Worm (Caenorhabditis elegans): ENCODE measurements around the gene R07H5.11.
A peak's percentile ranks its signal among the peaks of the same experiment; 100 is the strongest.
"Not testable (repeated sequence)": the region's sequence is repeated elsewhere in the genome, so short reads cannot be mapped to it uniquely, and the experiment has no call there.

The R07H5.11 gene

DNA sequence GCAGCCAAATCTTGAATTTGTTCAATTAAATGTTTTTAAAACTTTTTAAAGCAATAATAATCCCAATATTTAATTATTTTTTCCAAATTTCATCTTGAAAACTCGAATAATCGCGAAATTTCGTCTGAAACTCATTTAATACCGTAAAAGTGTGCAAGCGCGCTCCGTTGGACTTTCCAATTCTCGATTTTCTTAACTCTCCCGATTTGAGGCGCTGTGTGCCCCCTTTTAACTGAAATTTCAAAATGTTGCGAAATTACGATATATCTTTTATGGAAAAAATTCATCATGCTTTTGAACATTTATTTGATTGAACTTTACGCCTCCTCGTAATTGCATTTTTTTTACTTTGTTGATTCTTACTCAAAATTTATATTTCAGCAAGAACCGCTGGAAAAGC, at the start of gene R07H5.11:
Gene R07H5.11 (plus strand): TSS at position 380 of the 400 bp plus-strand sequence.
- TF ChIP-seq alr-1 (tag; optimal IDR thresholded peaks at IDR 0.05; ENCODE audit: borderline replicate concordance); nhr-28 (tag; optimal IDR thresholded peaks at IDR 0.05); nhr-85 (tag): not testable (repeated sequence)

DNA sequence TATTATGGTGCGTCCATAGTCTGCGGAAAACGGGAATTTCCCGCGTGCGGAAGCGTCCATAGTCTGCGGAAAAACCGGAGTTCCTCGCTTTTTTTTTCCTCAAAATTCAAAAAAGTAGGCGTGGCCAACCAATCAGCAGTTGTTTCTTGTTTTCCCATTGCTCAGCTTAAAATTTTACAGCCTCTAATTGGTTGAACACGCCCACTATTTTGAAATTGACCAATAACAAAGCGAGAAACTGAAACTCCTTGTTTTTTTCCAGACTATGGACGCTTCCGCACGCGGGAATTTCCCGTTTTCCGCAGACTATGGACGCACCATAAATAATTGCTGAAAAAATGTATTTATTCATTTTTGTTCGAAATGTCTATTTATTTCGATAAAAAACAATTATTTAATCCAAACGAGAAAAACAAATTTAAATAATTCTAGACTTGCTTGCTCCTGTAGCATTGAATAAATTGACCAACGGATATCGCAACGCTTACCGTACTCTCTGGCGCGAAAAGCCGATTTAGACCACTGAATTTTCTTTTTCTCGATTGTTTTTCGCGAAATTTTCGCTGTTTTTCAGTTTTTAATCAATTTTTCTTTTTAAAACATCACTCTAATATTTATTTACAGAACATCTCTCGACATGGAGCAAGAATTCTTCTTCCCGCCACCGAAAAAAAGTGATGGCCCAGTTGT, 48.0 kb upstream of the R07H5.11 start, which contains the start of gene C08F8.3:
Gene C08F8.3 (plus strand): TSS at position 620 of the 690 bp plus-strand sequence.
- not testable (repeated sequence) for TF ChIP-seq nhr-90 (tag; optimal IDR thresholded peaks at IDR 0.05; ENCODE audit: poor library complexity); unc-30 (tag; optimal IDR thresholded peaks at IDR 0.05); unc-86 (tag; optimal IDR thresholded peaks at IDR 0.05)

DNA sequence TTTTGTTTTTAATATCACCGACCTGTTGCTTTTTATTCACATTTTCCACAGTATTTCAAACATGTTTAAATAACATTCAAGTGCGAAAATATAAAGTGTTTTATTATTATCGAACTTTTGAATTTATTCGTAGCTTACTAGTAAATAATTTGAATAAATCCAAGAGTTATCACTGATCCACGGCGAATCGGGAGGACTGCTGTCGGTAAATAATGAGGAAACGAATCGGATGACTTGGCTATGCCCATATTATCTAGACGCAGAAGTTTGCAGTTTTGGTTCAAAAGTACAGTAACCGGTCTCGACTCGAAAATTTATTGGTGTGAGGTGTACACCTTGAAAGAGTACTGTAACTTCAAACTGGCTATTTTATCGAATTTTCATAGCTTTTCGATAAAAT, 46.0 kb upstream of the R07H5.11 start:
- TF ChIP-seq unc-30 (tag; optimal IDR thresholded peaks at IDR 0.05) (no peak), jun-1 (tag; optimal IDR thresholded peaks at IDR 0.05) (no peak), egl-27 (tag; optimal IDR thresholded peaks at IDR 0.05) (no peak)

DNA sequence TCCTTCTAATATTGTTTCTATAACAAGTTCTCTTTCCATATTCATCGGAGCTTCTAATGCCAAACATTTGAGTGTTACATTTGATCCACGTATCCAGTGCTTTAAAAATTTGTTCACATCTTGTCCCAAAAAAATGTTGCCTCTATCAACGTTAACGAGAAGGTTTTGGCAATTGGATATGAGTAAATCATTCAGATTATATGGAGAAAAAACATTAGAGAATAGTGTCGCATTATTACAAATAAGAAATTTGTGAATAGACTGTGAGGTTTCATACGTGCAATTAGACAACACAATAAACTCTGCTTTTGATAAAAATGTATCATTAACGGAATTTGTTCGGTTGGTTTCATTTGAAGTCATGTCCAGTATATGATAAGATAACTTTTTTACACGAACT, 42.7 kb upstream of the R07H5.11 start, which contains the start of gene mboa-4:
Gene mboa-4 (minus strand): TSS at position 101 of the 400 bp plus-strand sequence.
- no peak for TF ChIP-seq snpc-4 (tag; optimal IDR thresholded peaks at IDR 0.05)
- no peak for TF ChIP-seq ztf-11 (tag; optimal IDR thresholded peaks at IDR 0.05)
- TF ChIP-seq ceh-88 (GFP tag; IDR thresholded peaks at IDR 0.05): no peak
- no peak for TF ChIP-seq ama-1 (optimal IDR thresholded peaks at IDR 0.05)
- no peak for TF ChIP-seq ceh-90 (tag; optimal IDR thresholded peaks at IDR 0.05)
- no peak for TF ChIP-seq tbx-2 (tag; optimal IDR thresholded peaks at IDR 0.05)
- no peak for TF ChIP-seq hpl-2 (GFP tag; optimal IDR thresholded peaks at IDR 0.05)
- no peak for TF ChIP-seq lin-35 (GFP tag; optimal IDR thresholded peaks at IDR 0.05)
- TF ChIP-seq isw-1 (GFP tag; IDR thresholded peaks at IDR 0.05): no peak
- no peak for TF ChIP-seq tlp-1 (tag; optimal IDR thresholded peaks at IDR 0.05)
- TF ChIP-seq swsn-7 (tag; optimal IDR thresholded peaks at IDR 0.05): no peak
- TF ChIP-seq ces-1 (GFP tag; optimal IDR thresholded peaks at IDR 0.05): no peak
- TF ChIP-seq nhr-47 (tag; optimal IDR thresholded peaks at IDR 0.05): no peak
- no peak for TF ChIP-seq hlh-4 (tag; optimal IDR thresholded peaks at IDR 0.05)
- TF ChIP-seq rnt-1 (tag; optimal IDR thresholded peaks at IDR 0.05): no peak
- no peak for TF ChIP-seq ztf-4 (tag; optimal IDR thresholded peaks at IDR 0.05)
- no peak for TF ChIP-seq skn-1 (tag; optimal IDR thresholded peaks at IDR 0.05)

- TF ChIP-seq efl-1 (optimal IDR thresholded peaks at IDR 0.05): no peak
- TF ChIP-seq efl-1 (GFP tag; optimal IDR thresholded peaks at IDR 0.05 in 1 of 2): peak in 1 of 2 experiments; percentile 67
- no peak for TF ChIP-seq unc-30 (tag; optimal IDR thresholded peaks at IDR 0.05)
These were observed 41.9 kb upstream of the R07H5.11 start, which contains the start of gene C08F8.15 for ce11 chrIV:11160707-11161106. Gene C08F8.15, minus strand, starts transcription at chrIV:11160807.

ce11 chrIV:11162451-11162850, 40.1 kb upstream of the R07H5.11 start, which contains the start of gene fbxb-9:
Gene fbxb-9, minus strand, starts transcription at chrIV:11162551.
- no peak for TF ChIP-seq nhr-90 (tag; optimal IDR thresholded peaks at IDR 0.05; ENCODE audit: poor library complexity)
- TF ChIP-seq fos-1 (tag; optimal IDR thresholded peaks at IDR 0.05): no peak
- no peak for TF ChIP-seq tlp-1 (tag; optimal IDR thresholded peaks at IDR 0.05)
- no peak for TF ChIP-seq pag-3 (tag; optimal IDR thresholded peaks at IDR 0.05; ENCODE audit: borderline replicate concordance, insufficient read depth)
- TF ChIP-seq nhr-85 (tag): no peak
- TF ChIP-seq grh-1 (GFP tag; IDR thresholded peaks at IDR 0.05): no peak
- TF ChIP-seq nhr-11 (tag; optimal IDR thresholded peaks at IDR 0.05): no peak
- no peak for TF ChIP-seq sptf-1 (tag; optimal IDR thresholded peaks at IDR 0.05)
- no peak for TF ChIP-seq lin-35 (GFP tag; optimal IDR thresholded peaks at IDR 0.05)
- no peak for TF ChIP-seq jun-1 (tag; optimal IDR thresholded peaks at IDR 0.05)
- TF ChIP-seq aly-2 (tag; optimal IDR thresholded peaks at IDR 0.05): no peak
- no peak for TF ChIP-seq lir-3 (tag; optimal IDR thresholded peaks at IDR 0.05; ENCODE audit: poor library complexity)
- no peak for TF ChIP-seq Y116A8C.19 (tag; optimal IDR thresholded peaks at IDR 0.05; ENCODE audit: borderline replicate concordance)
- TF ChIP-seq hlh-4 (tag; optimal IDR thresholded peaks at IDR 0.05): no peak
- TF ChIP-seq C16A3.4 (tag; optimal IDR thresholded peaks at IDR 0.05): no peak
- TF ChIP-seq lin-14 (GFP tag; optimal IDR thresholded peaks at IDR 0.05): no peak
- TF ChIP-seq F16B12.6 (tag; optimal IDR thresholded peaks at IDR 0.05): no peak
- TF ChIP-seq unc-98 (GFP tag; IDR thresholded peaks at IDR 0.05): no peak
- TF ChIP-seq ztf-11 (tag; optimal IDR thresholded peaks at IDR 0.05): no peak
- no peak for TF ChIP-seq skn-1 (tag; optimal IDR thresholded peaks at IDR 0.05)
